Fruit fly (Drosophila melanogaster) whole organism, embryonic: Measurements from ENCODE around the gene CG15741.

Experiments used
- B-H2 ChIP-seq: fragments of 200-800 bp; sonication (Bioruptor generic); optimal IDR thresholded peaks from 2 replicates; lab custom pipeline; 2018; ENCODE audit warnings: missing biosample characterization, mild to moderate bottlenecking, missing genetic modification characterization
- CG10267 ChIP-seq: fragments of 200-800 bp; sonication (Bioruptor generic); optimal IDR thresholded peaks from 2 replicates; lab custom pipeline; 2018; ENCODE audit warnings: missing biosample characterization, mild to moderate bottlenecking, missing genetic modification characterization, moderate library complexity
- CG11695 ChIP-seq: fragments of 200-800 bp; sonication (Bioruptor generic); IDR thresholded peaks from 3 replicates; pipeline ENCODE4 v1.3.6; 2022; ENCODE audit warnings: missing biosample characterization, missing genetic modification characterization
- CG11723 ChIP-seq: fragments of 200-800 bp; sonication (Bioruptor generic); optimal IDR thresholded peaks from 2 replicates; lab custom pipeline; 2017; ENCODE audit warnings: missing biosample characterization, mild to moderate bottlenecking, missing genetic modification characterization
- CG13287 ChIP-seq: fragments of 200-800 bp; sonication (Bioruptor generic); IDR thresholded peaks from 2 replicates; pipeline ENCODE4 v1.3.6; 2022; ENCODE audit warnings: missing biosample characterization, missing genetic modification characterization; ENCODE audit not compliant: partially characterized antibody
- CG13775 ChIP-seq: fragments of 200-800 bp; sonication (Bioruptor generic); optimal IDR thresholded peaks from 3 replicates; lab custom pipeline; 2017; ENCODE audit warnings: missing biosample characterization, mild to moderate bottlenecking, missing genetic modification characterization
- CG15514 ChIP-seq: fragments of 200-800 bp; sonication (Bioruptor generic); optimal IDR thresholded peaks from 3 replicates; lab custom pipeline; 2017; ENCODE audit warnings: missing biosample characterization, missing genetic modification characterization, mild to moderate bottlenecking, moderate library complexity, missing genetic modification reagents
- CG15601 ChIP-seq: fragments of 200-800 bp; sonication (Bioruptor generic); optimal IDR thresholded peaks from 3 replicates; lab custom pipeline; 2019; ENCODE audit warnings: missing biosample characterization, mild to moderate bottlenecking, missing genetic modification characterization, moderate library complexity
- CG16815 ChIP-seq: fragments of 200-800 bp; sonication (Bioruptor generic); optimal IDR thresholded peaks from 3 replicates; lab custom pipeline; 2017; ENCODE audit warnings: missing biosample characterization, mild to moderate bottlenecking, missing genetic modification characterization
- CG17829 ChIP-seq: fragments of 200-800 bp; optimal IDR thresholded peaks from 2 replicates; lab custom pipeline; 2019; ENCODE audit warnings: missing biosample characterization, mild to moderate bottlenecking, missing genetic modification characterization, moderate library complexity
- CG2202 ChIP-seq: fragments of 200-800 bp; sonication (Bioruptor generic); optimal IDR thresholded peaks from 2 replicates; lab custom pipeline; 2018; ENCODE audit warnings: missing biosample characterization, mild to moderate bottlenecking, missing genetic modification characterization
- CG2678 ChIP-seq: fragments of 200-800 bp; sonication (Bioruptor generic); optimal IDR thresholded peaks from 3 replicates; lab custom pipeline; 2019; ENCODE audit warnings: missing biosample characterization, mild to moderate bottlenecking, missing genetic modification characterization, moderate library complexity
- CG34224 ChIP-seq: fragments of 200-800 bp; sonication (Bioruptor generic); IDR thresholded peaks from 3 replicates; pipeline ENCODE4 v1.3.6; 2022; ENCODE audit warnings: missing biosample characterization, missing genetic modification characterization; ENCODE audit not compliant: partially characterized antibody
- CG42726 ChIP-seq: fragments of 200-800 bp; sonication (Bioruptor generic); IDR thresholded peaks from 2 replicates; pipeline ENCODE4 v1.3.6; 2022; ENCODE audit warnings: missing biosample characterization, missing genetic modification characterization; ENCODE audit not compliant: partially characterized antibody
- CG4328 ChIP-seq: fragments of 200-800 bp; sonication (Bioruptor generic); optimal IDR thresholded peaks from 3 replicates; lab custom pipeline; 2017; ENCODE audit warnings: missing biosample characterization, missing genetic modification reagents, missing genetic modification characterization
- CG6254 ChIP-seq: fragments of 200-800 bp; sonication (Bioruptor generic); optimal IDR thresholded peaks from 3 replicates; lab custom pipeline; 2017; ENCODE audit warnings: mild to moderate bottlenecking, missing biosample characterization, missing genetic modification reagents, missing genetic modification characterization
- CG7839 ChIP-seq: fragments of 200-800 bp; sonication (Bioruptor generic); optimal IDR thresholded peaks from 3 replicates; lab custom pipeline; 2018; ENCODE audit warnings: missing biosample characterization, mild to moderate bottlenecking, missing genetic modification characterization, moderate library complexity
- CG7987 ChIP-seq: fragments of 200-800 bp; sonication (Bioruptor generic); optimal IDR thresholded peaks from 2 replicates; lab custom pipeline; 2018; ENCODE audit warnings: missing biosample characterization, mild to moderate bottlenecking, missing genetic modification characterization, moderate library complexity
- CG8478 ChIP-seq: fragments of >200 bp; optimal IDR thresholded peaks from 2 replicates; lab custom pipeline; 2018
- CG9609 ChIP-seq: fragments of 200-800 bp; sonication (Bioruptor generic); optimal IDR thresholded peaks from 3 replicates; lab custom pipeline; 2016; ENCODE audit warnings: missing biosample characterization, missing genetic modification characterization
- CrebB ChIP-seq: fragments of 200-800 bp; sonication (Bioruptor generic); optimal IDR thresholded peaks from 3 replicates; lab custom pipeline; 2018; ENCODE audit warnings: missing biosample characterization, mild to moderate bottlenecking, missing genetic modification characterization
- Deaf1 ChIP-seq: fragments of 200-800 bp; optimal IDR thresholded peaks from 3 replicates; lab custom pipeline; 2019; ENCODE audit warnings: missing biosample characterization, mild to moderate bottlenecking, missing genetic modification characterization, moderate library complexity
- Dek ChIP-seq: fragments of 200-800 bp; sonication (Bioruptor generic); optimal IDR thresholded peaks from 3 replicates; lab custom pipeline; 2019; ENCODE audit warnings: missing biosample characterization, mild to moderate bottlenecking, missing genetic modification characterization, moderate library complexity
- HLH4C ChIP-seq: fragments of 200-800 bp; sonication (Bioruptor generic); IDR thresholded peaks from 3 replicates; pipeline ENCODE4 v1.3.6; 2022; ENCODE audit warnings: missing biosample characterization, missing genetic modification characterization; ENCODE audit not compliant: partially characterized antibody
- Mrtf ChIP-seq: fragments of 200-800 bp; sonication (Bioruptor generic); IDR thresholded peaks from 3 replicates; pipeline ENCODE4 v1.3.6; 2022; ENCODE audit warnings: missing biosample characterization, missing genetic modification characterization
- PHDP ChIP-seq: fragments of 200-800 bp; sonication (Bioruptor generic); optimal IDR thresholded peaks from 3 replicates; lab custom pipeline; 2018; ENCODE audit warnings: missing biosample characterization, mild to moderate bottlenecking, missing genetic modification characterization, moderate library complexity
- Sry-δ ChIP-seq: fragments of 200-800 bp; sonication (Bioruptor generic); optimal IDR thresholded peaks from 2 replicates; lab custom pipeline; 2016; ENCODE audit warnings: missing biosample characterization, missing genetic modification characterization
- Ssrp ChIP-seq: fragments of 200-800 bp; sonication (Bioruptor generic); optimal IDR thresholded peaks from 2 replicates; lab custom pipeline; 2018; ENCODE audit warnings: missing biosample characterization, mild to moderate bottlenecking, missing genetic modification characterization, moderate library complexity
- Xbp1 ChIP-seq: fragments of 200-800 bp; sonication (Bioruptor generic); optimal IDR thresholded peaks from 3 replicates; lab custom pipeline; 2016; ENCODE audit warnings: missing biosample characterization, mild to moderate bottlenecking, missing genetic modification characterization
- ab ChIP-seq: fragments of 200-800 bp; sonication (Bioruptor generic); optimal IDR thresholded peaks from 2 replicates; lab custom pipeline; 2016; ENCODE audit warnings: missing biosample characterization, missing genetic modification characterization
- amos ChIP-seq: fragments of 200-800 bp; sonication (Bioruptor generic); IDR thresholded peaks from 2 replicates; pipeline ENCODE4 v1.3.6; 2022; ENCODE audit warnings: missing biosample characterization, missing genetic modification characterization; ENCODE audit not compliant: partially characterized antibody
- az2 ChIP-seq: fragments of 200-800 bp; sonication (Bioruptor generic); optimal IDR thresholded peaks from 3 replicates; lab custom pipeline; 2016; ENCODE audit warnings: missing biosample characterization, missing genetic modification characterization
- chm ChIP-seq: fragments of 200-800 bp; sonication (Bioruptor generic); IDR thresholded peaks from 2 replicates; pipeline ENCODE4 v1.3.6; 2022; ENCODE audit warnings: missing biosample characterization, missing genetic modification characterization
- disco-r ChIP-seq: fragments of 200-800 bp; sonication (Bioruptor generic); optimal IDR thresholded peaks from 2 replicates; lab custom pipeline; 2016; ENCODE audit warnings: missing biosample characterization, missing genetic modification characterization
- fd3F ChIP-seq: fragments of 200-800 bp; sonication (Bioruptor generic); optimal IDR thresholded peaks from 2 replicates; lab custom pipeline; 2018; ENCODE audit warnings: missing biosample characterization, mild to moderate bottlenecking, missing genetic modification characterization, moderate library complexity
- fd64A ChIP-seq: fragments of 200-800 bp; sonication (Bioruptor generic); optimal IDR thresholded peaks from 3 replicates; lab custom pipeline; 2018; ENCODE audit warnings: missing biosample characterization, mild to moderate bottlenecking, missing genetic modification characterization
- gcm ChIP-seq: fragments of 200-800 bp; sonication (Bioruptor generic); optimal IDR thresholded peaks from 2 replicates; lab custom pipeline; 2019; ENCODE audit warnings: missing biosample characterization, mild to moderate bottlenecking, missing genetic modification characterization, moderate library complexity
- ham ChIP-seq: fragments of 200-800 bp; sonication (Bioruptor generic); IDR thresholded peaks from 2 replicates; pipeline ENCODE4 v1.3.6; 2022; ENCODE audit warnings: missing biosample characterization, missing genetic modification characterization
- hkb ChIP-seq, 2 experiments: fragments of 200-800 bp in 1 of 2; fragments of >200 bp in 1 of 2; sonication (Bioruptor generic) in 1 of 2; IDR thresholded peaks in 1 of 2; optimal IDR thresholded peaks in 1 of 2; 2 replicates each; pipeline versions ENCODE4 v1.3.6 to Lab custom; 2017 to 2022; ENCODE audit warnings: missing biosample characterization in 1 of 2, missing genetic modification characterization in 1 of 2
- inv ChIP-seq: fragments of 200-800 bp; sonication (Bioruptor generic); IDR thresholded peaks from 2 replicates; pipeline ENCODE4 v1.3.6; 2022; ENCODE audit warnings: missing biosample characterization, missing genetic modification characterization; ENCODE audit not compliant: partially characterized antibody
- klu ChIP-seq: fragments of 200-800 bp; sonication (Bioruptor generic); IDR thresholded peaks from 2 replicates; pipeline ENCODE4 v1.3.6; 2022; ENCODE audit warnings: missing biosample characterization, missing genetic modification characterization
- pfk ChIP-seq: fragments of 200-800 bp; sonication (Bioruptor generic); optimal IDR thresholded peaks from 2 replicates; lab custom pipeline; 2018; ENCODE audit warnings: missing biosample characterization, mild to moderate bottlenecking, missing genetic modification characterization, moderate library complexity
- pita ChIP-seq: fragments of 200-800 bp; sonication (Bioruptor generic); optimal IDR thresholded peaks from 2 replicates; lab custom pipeline; 2017; ENCODE audit warnings: missing biosample characterization, mild to moderate bottlenecking, missing genetic modification characterization
- unpg ChIP-seq: fragments of 200-800 bp; sonication (Bioruptor generic); optimal IDR thresholded peaks from 3 replicates; lab custom pipeline; 2018; ENCODE audit warnings: missing biosample characterization, mild to moderate bottlenecking, missing genetic modification characterization, moderate library complexity
- usp ChIP-seq: fragments of >200 bp; optimal IDR thresholded peaks from 2 replicates; lab custom pipeline; 2017; ENCODE audit warnings: missing biosample characterization, missing genetic modification characterization
- wek ChIP-seq: fragments of 200-800 bp; sonication (Bioruptor generic); optimal IDR thresholded peaks from 3 replicates; lab custom pipeline; 2018; ENCODE audit warnings: missing biosample characterization, mild to moderate bottlenecking, missing genetic modification characterization, moderate library complexity

The CG15741 gene

dm6 chrX:11806867-11807747 lies 30.7 kb downstream of the CG15741 start, which contains the start of gene Hsc70-3 (continued):
- TF ChIP-seq CG6254 (peak; percentile 60), CG4328 (GFP tag; lab: Kevin White, UChicago) (peak; percentile 15), usp (GFP tag; lab: Kevin White, UChicago) (no peak), CrebB (tag; lab: Kevin White, UChicago) (no peak), unpg (GFP tag; lab: Kevin White, UChicago) (peak; percentile 15), CG7839 (tag; lab: Kevin White, UChicago) (no peak), CG10267 (tag; lab: Kevin White, UChicago) (peak; percentile 66), wek (GFP tag; lab: Kevin White, UChicago) (peak; percentile 71), ab (GFP tag; lab: Kevin White, UChicago) (no peak), Mrtf (no peak), CG13775 (GFP tag; lab: Kevin White, UChicago) (no peak), CG2202 (tag; lab: Kevin White, UChicago) (peak; percentile 64), pita (GFP tag; lab: Kevin White, UChicago) (no peak), klu (GFP tag; lab: Robert Waterston, UW) (no peak), CG34224 (GFP tag; lab: Robert Waterston, UW) (peak; percentile 75; the same call in 2 of the 3 replicates), inv (GFP tag; lab: Robert Waterston, UW) (peak; percentile 71), fd64A (GFP tag; lab: Kevin White, UChicago) (peak; percentile 82), CG15514 (GFP tag; lab: Kevin White, UChicago) (peak; percentile 38), Xbp1 (GFP tag; lab: Kevin White, UChicago) (peak; percentile 100), Dek (tag; lab: Kevin White, UChicago) (no peak), CG9609 (GFP tag; lab: Kevin White, UChicago) (no peak), CG17829 (tag; lab: Kevin White, UChicago) (peak; percentile 46), gcm (GFP tag; lab: Kevin White, UChicago) (peak; percentile 41), B-H2 (GFP tag; lab: Kevin White, UChicago) (peak; percentile 38), az2 (GFP tag; lab: Kevin White, UChicago) (peak; percentile 7), pfk (GFP tag; lab: Kevin White, UChicago) (peak; percentile 55), CG15601 (peak; percentile 73), CG11723 (GFP tag; lab: Kevin White, UChicago) (peak; percentile 12), CG2678 (tag; lab: Kevin White, UChicago) (peak; percentile 53), CG13287 (GFP tag; lab: Robert Waterston, UW) (peak; percentile 85), CG7987 (GFP tag; lab: Kevin White, UChicago) (peak; percentile 70), Ssrp (no peak), CG42726 (GFP tag; lab: Robert Waterston, UW) (no peak), chm (GFP tag; lab: Robert Waterston, UW) (peak; percentile 15; the same call in 1 of the 2 replicates), HLH4C (GFP tag; lab: Robert Waterston, UW) (peak; percentile 67), PHDP (tag; lab: Kevin White, UChicago) (peak; percentile 46), amos (GFP tag; lab: Robert Waterston, UW) (peak; percentile 55; the same call in 1 of the 2 replicates), Sry-δ (peak; percentile 55), disco-r (GFP tag; lab: Kevin White, UChicago) (no peak), hkb (optimal IDR thresholded peaks at IDR 0.05; lab: Kevin White, UChicago) (no peak), hkb (GFP tag; IDR thresholded peaks at IDR 0.05; lab: Robert Waterston, UW) (peak; percentile 73; the same call in 1 of the 2 replicates), ham (GFP tag; lab: Robert Waterston, UW) (no peak), Deaf1 (tag; lab: Kevin White, UChicago) (peak; percentile 10), CG8478 (lab: Kevin White, UChicago) (no peak), CG11695 (GFP tag; lab: Robert Waterston, UW) (0 out of 3 replicates have a peak, but pooled peaks have one; percentile 18), CG16815 (GFP tag; lab: Kevin White, UChicago) (no peak), fd3F (GFP tag; lab: Kevin White, UChicago) (no peak)
